Fruit fly (Drosophila melanogaster) whole organism, embryonic: ENCODE measurements around the gene Mtpalpha.

Experiments used
- B-H2 ChIP-seq: fragments of 200-800 bp; sonication (Bioruptor generic); optimal IDR thresholded peaks from 2 replicates; lab custom pipeline; 2018; ENCODE audit warnings: missing biosample characterization, mild to moderate bottlenecking, missing genetic modification characterization
- Bteb2 ChIP-seq: fragments of 200-800 bp; sonication (Bioruptor generic); optimal IDR thresholded peaks from 2 replicates; lab custom pipeline; 2016; ENCODE audit warnings: missing biosample characterization, missing genetic modification characterization
- CG11504 ChIP-seq: fragments of 200-800 bp; sonication (Bioruptor generic); optimal IDR thresholded peaks from 3 replicates; lab custom pipeline; 2019; ENCODE audit warnings: missing biosample characterization, mild to moderate bottlenecking, missing genetic modification characterization, moderate library complexity
- CG11723 ChIP-seq: fragments of 200-800 bp; sonication (Bioruptor generic); optimal IDR thresholded peaks from 2 replicates; lab custom pipeline; 2017; ENCODE audit warnings: missing biosample characterization, mild to moderate bottlenecking, missing genetic modification characterization
- CG14965 ChIP-seq: fragments of 200-800 bp; sonication (Bioruptor generic); optimal IDR thresholded peaks from 2 replicates; lab custom pipeline; 2016; ENCODE audit warnings: missing biosample characterization, missing genetic modification characterization, borderline replicate concordance
- CG15479 ChIP-seq: fragments of 200-800 bp; sonication (Bioruptor generic); optimal IDR thresholded peaks from 3 replicates; lab custom pipeline; 2019; ENCODE audit warnings: missing biosample characterization, mild to moderate bottlenecking, missing genetic modification characterization, moderate library complexity
- CG15696 ChIP-seq: fragments of 200-800 bp; sonication (Bioruptor generic); optimal IDR thresholded peaks from 2 replicates; lab custom pipeline; 2019; ENCODE audit warnings: missing biosample characterization, mild to moderate bottlenecking, missing genetic modification characterization, moderate library complexity
- CG17328 ChIP-seq: fragments of 200-800 bp; sonication (Bioruptor generic); IDR thresholded peaks from 2 replicates; pipeline ENCODE4 v1.3.6; 2022; ENCODE audit warnings: missing biosample characterization, missing genetic modification characterization
- CG32767 ChIP-seq: fragments of 200-800 bp; sonication (Bioruptor generic); IDR thresholded peaks from 2 replicates; pipeline ENCODE4 v1.3.6; 2022; ENCODE audit warnings: missing biosample characterization, missing genetic modification characterization
- CG6254 ChIP-seq: fragments of 200-800 bp; sonication (Bioruptor generic); optimal IDR thresholded peaks from 3 replicates; lab custom pipeline; 2017; ENCODE audit warnings: mild to moderate bottlenecking, missing biosample characterization, missing genetic modification reagents, missing genetic modification characterization
- CG6813 ChIP-seq: fragments of 200-800 bp; sonication (Bioruptor generic); optimal IDR thresholded peaks from 2 replicates; lab custom pipeline; 2017; ENCODE audit warnings: missing biosample characterization, missing genetic modification characterization, mild to moderate bottlenecking, moderate library complexity, missing genetic modification reagents
- CG7745 ChIP-seq: fragments of 200-800 bp; sonication (Bioruptor generic); optimal IDR thresholded peaks from 2 replicates; lab custom pipeline; 2018; ENCODE audit warnings: missing biosample characterization, mild to moderate bottlenecking, missing genetic modification characterization, moderate library complexity
- CG7839 ChIP-seq: fragments of 200-800 bp; sonication (Bioruptor generic); optimal IDR thresholded peaks from 3 replicates; lab custom pipeline; 2018; ENCODE audit warnings: missing biosample characterization, mild to moderate bottlenecking, missing genetic modification characterization, moderate library complexity
- CG7987 ChIP-seq: fragments of 200-800 bp; sonication (Bioruptor generic); optimal IDR thresholded peaks from 2 replicates; lab custom pipeline; 2018; ENCODE audit warnings: missing biosample characterization, mild to moderate bottlenecking, missing genetic modification characterization, moderate library complexity
- CG8281 ChIP-seq: fragments of 200-800 bp; sonication (Bioruptor generic); optimal IDR thresholded peaks from 2 replicates; lab custom pipeline; 2018; ENCODE audit warnings: missing biosample characterization, mild to moderate bottlenecking, missing genetic modification characterization, moderate library complexity
- CG8359 ChIP-seq: fragments of 200-800 bp; sonication (Bioruptor generic); optimal IDR thresholded peaks from 2 replicates; lab custom pipeline; 2017; ENCODE audit warnings: missing biosample characterization, mild to moderate bottlenecking, missing genetic modification characterization, borderline replicate concordance
- Doc3 ChIP-seq: fragments of 200-800 bp; sonication (Bioruptor generic); IDR thresholded peaks from 3 replicates; pipeline ENCODE4 v1.3.6; 2022; ENCODE audit warnings: missing biosample characterization, missing genetic modification characterization; ENCODE audit not compliant: partially characterized antibody
- Elba2 ChIP-seq: fragments of 200-800 bp; sonication (Bioruptor generic); optimal IDR thresholded peaks from 3 replicates; lab custom pipeline; 2016; ENCODE audit warnings: missing biosample characterization, missing genetic modification characterization
- HmgD ChIP-seq: fragments of 200-800 bp; sonication (Bioruptor generic); optimal IDR thresholded peaks from 3 replicates; lab custom pipeline; 2016; ENCODE audit warnings: missing biosample characterization, missing genetic modification characterization
- Hr3 ChIP-seq: fragments of 200-800 bp; sonication (Bioruptor generic); optimal IDR thresholded peaks from 3 replicates; lab custom pipeline; 2016; ENCODE audit warnings: missing biosample characterization, missing genetic modification characterization
- Kr ChIP-seq: fragments of 200-800 bp; sonication (Bioruptor generic); optimal IDR thresholded peaks from 2 replicates; lab custom pipeline; 2017; ENCODE audit warnings: missing biosample characterization, mild to moderate bottlenecking, missing genetic modification characterization
- MBD-R2 ChIP-seq: fragments of 200-800 bp; sonication (Bioruptor generic); IDR thresholded peaks from 2 replicates; pipeline ENCODE4 v1.3.6; 2022; ENCODE audit warnings: missing biosample characterization, missing genetic modification characterization
- Meics ChIP-seq: fragments of 200-800 bp; sonication (Bioruptor generic); optimal IDR thresholded peaks from 2 replicates; lab custom pipeline; 2017; ENCODE audit warnings: missing biosample characterization, mild to moderate bottlenecking, missing genetic modification characterization
- NK7.1 ChIP-seq: fragments of 200-800 bp; sonication (Bioruptor generic); optimal IDR thresholded peaks from 3 replicates; lab custom pipeline; 2016; ENCODE audit warnings: missing biosample characterization, missing genetic modification characterization
- Sox102F ChIP-seq: fragments of 200-800 bp; sonication (Bioruptor generic); optimal IDR thresholded peaks from 2 replicates; lab custom pipeline; 2018; ENCODE audit warnings: missing biosample characterization, mild to moderate bottlenecking, missing genetic modification characterization, moderate library complexity
- Ssrp ChIP-seq: fragments of 200-800 bp; sonication (Bioruptor generic); optimal IDR thresholded peaks from 2 replicates; lab custom pipeline; 2018; ENCODE audit warnings: missing biosample characterization, mild to moderate bottlenecking, missing genetic modification characterization, moderate library complexity
- Vsx1 ChIP-seq: fragments of 200-800 bp; sonication (Bioruptor generic); optimal IDR thresholded peaks from 2 replicates; lab custom pipeline; 2017; ENCODE audit warnings: missing biosample characterization, mild to moderate bottlenecking, missing genetic modification characterization, missing genetic modification reagents
- bab2 ChIP-seq: fragments of 200-800 bp; sonication (Bioruptor generic); optimal IDR thresholded peaks from 2 replicates; lab custom pipeline; 2016; ENCODE audit warnings: missing biosample characterization, missing genetic modification characterization
- bowl ChIP-seq: fragments of 200-800 bp; sonication (Bioruptor generic); IDR thresholded peaks from 2 replicates; pipeline ENCODE4 v1.3.6; 2022; ENCODE audit warnings: missing biosample characterization, missing genetic modification characterization
- cad ChIP-seq: fragments of >200 bp; optimal IDR thresholded peaks from 2 replicates; lab custom pipeline; 2017; ENCODE audit warnings: missing biosample characterization, missing genetic modification characterization
- chif ChIP-seq, 2 experiments: fragments of 200-800 bp; sonication (Bioruptor generic); optimal IDR thresholded peaks; 3 replicates each; lab custom pipeline; 2016; ENCODE audit warnings: missing biosample characterization in 2 of 2, missing genetic modification characterization in 2 of 2
- croc ChIP-seq: fragments of 200-800 bp; sonication (Bioruptor generic); conservative IDR thresholded peaks from 3 replicates; pipeline ENCODE4 v1.3.6; 2022; ENCODE audit warnings: missing biosample characterization, missing genetic modification characterization
- crol ChIP-seq: fragments of 200-800 bp; sonication (Bioruptor generic); IDR thresholded peaks from 2 replicates; pipeline ENCODE4 v1.3.6; 2022; ENCODE audit warnings: missing biosample characterization, missing genetic modification characterization
- ems ChIP-seq: fragments of 200-800 bp; sonication (Bioruptor generic); optimal IDR thresholded peaks from 3 replicates; lab custom pipeline; 2016; ENCODE audit warnings: missing biosample characterization, missing genetic modification characterization
- ftz-f1 ChIP-seq: fragments of 200-800 bp; sonication (Bioruptor generic); optimal IDR thresholded peaks from 2 replicates; lab custom pipeline; 2016; ENCODE audit warnings: missing biosample characterization, missing genetic modification characterization
- hb ChIP-seq: fragments of 200-800 bp; sonication (Bioruptor generic); IDR thresholded peaks from 3 replicates; pipeline ENCODE4 v1.3.6; 2022; ENCODE audit warnings: missing biosample characterization, missing genetic modification characterization; ENCODE audit not compliant: partially characterized antibody
- jumu ChIP-seq: fragments of 200-800 bp; sonication (Bioruptor generic); optimal IDR thresholded peaks from 3 replicates; lab custom pipeline; 2016; ENCODE audit warnings: missing biosample characterization, missing genetic modification characterization
- kay ChIP-seq: fragments of 200-800 bp; sonication (Bioruptor generic); optimal IDR thresholded peaks from 2 replicates; lab custom pipeline; 2016; ENCODE audit warnings: missing biosample characterization, missing genetic modification characterization
- mld ChIP-seq: fragments of 200-800 bp; sonication (Bioruptor generic); IDR thresholded peaks from 3 replicates; pipeline ENCODE4 v1.3.6; 2022; ENCODE audit warnings: missing biosample characterization, missing genetic modification characterization; ENCODE audit not compliant: partially characterized antibody
- nerfin-1 ChIP-seq: fragments of 200-800 bp; sonication (Bioruptor generic); optimal IDR thresholded peaks from 3 replicates; lab custom pipeline; 2019; ENCODE audit warnings: missing biosample characterization, mild to moderate bottlenecking, missing genetic modification characterization, moderate library complexity
- nom ChIP-seq: fragments of 200-800 bp; sonication (Bioruptor generic); optimal IDR thresholded peaks from 2 replicates; lab custom pipeline; 2017; ENCODE audit warnings: missing biosample characterization, missing genetic modification characterization, mild to moderate bottlenecking, moderate library complexity, missing genetic modification reagents
- onecut ChIP-seq: fragments of 200-800 bp; sonication (Bioruptor generic); IDR thresholded peaks from 2 replicates; pipeline ENCODE4 v1.3.6; 2022; ENCODE audit warnings: missing biosample characterization, missing genetic modification characterization
- slbo ChIP-seq: fragments of 200-800 bp; sonication (Bioruptor generic); IDR thresholded peaks from 2 replicates; pipeline ENCODE4 v1.3.6; 2022; ENCODE audit warnings: missing biosample characterization, missing genetic modification characterization
- so ChIP-seq: fragments of 200-800 bp; sonication (Bioruptor generic); IDR thresholded peaks from 3 replicates; pipeline ENCODE4 v1.3.6; 2022; ENCODE audit warnings: missing biosample characterization, missing genetic modification characterization
- wek ChIP-seq: fragments of 200-800 bp; sonication (Bioruptor generic); optimal IDR thresholded peaks from 3 replicates; lab custom pipeline; 2018; ENCODE audit warnings: missing biosample characterization, mild to moderate bottlenecking, missing genetic modification characterization, moderate library complexity
- zen ChIP-seq: fragments of 200-800 bp; sonication (Bioruptor generic); optimal IDR thresholded peaks from 3 replicates; lab custom pipeline; 2018; ENCODE audit warnings: missing biosample characterization, mild to moderate bottlenecking, missing genetic modification characterization, moderate library complexity

Mtpalpha gene

DNA sequence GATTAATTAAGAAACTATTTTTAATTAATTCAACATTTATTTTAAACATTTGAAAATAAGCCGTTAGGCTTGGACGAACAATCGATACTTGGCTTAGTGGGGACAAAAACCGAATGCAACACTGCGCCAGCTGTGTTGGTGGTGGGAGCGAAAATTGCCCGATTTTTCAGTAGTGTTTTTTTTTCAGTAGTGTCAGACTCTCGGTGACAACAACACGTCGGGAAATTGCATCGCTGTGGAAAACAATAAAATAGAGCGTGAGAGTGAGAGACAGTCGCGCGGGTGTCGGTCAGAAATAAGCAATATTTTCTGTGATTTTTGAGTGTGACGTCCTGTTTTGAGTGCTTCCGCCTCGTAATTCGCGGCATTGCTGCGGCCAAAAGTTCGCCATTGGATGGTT is 40.1 kb upstream of the Mtpalpha start (continued):
- no peak for TF ChIP-seq CG32767 (GFP tag; lab: Robert Waterston, UW)
- peak; percentile 39 for TF ChIP-seq wek
- no peak for TF ChIP-seq cad
- TF ChIP-seq Sox102F (GFP tag; lab: Kevin White, UChicago) = no peak
- TF ChIP-seq onecut = peak; percentile 89
- TF ChIP-seq Bteb2 (GFP tag; lab: Kevin White, UChicago) = peak; percentile 24
- TF ChIP-seq ftz-f1 (GFP tag; lab: Kevin White, UChicago) = peak; percentile 46
- no peak for TF ChIP-seq CG7839 (tag; lab: Kevin White, UChicago)
- 0 out of 2 replicates have a peak, but pooled peaks have one; percentile 13 for TF ChIP-seq bowl (GFP tag; lab: Robert Waterston, UW)
- peak in 1 of 2 experiments; percentile 68 for TF ChIP-seq chif (GFP tag; optimal IDR thresholded peaks at IDR 0.05; lab: Kevin White, UChicago)
- TF ChIP-seq CG17328 (GFP tag; lab: Robert Waterston, UW) = peak; percentile 60
- TF ChIP-seq kay (GFP tag; lab: Kevin White, UChicago) = no peak
- TF ChIP-seq CG15479 = no peak
- peak; percentile 58 for TF ChIP-seq Doc3 (GFP tag; lab: Robert Waterston, UW)
- peak; percentile 68 for TF ChIP-seq B-H2 (GFP tag; lab: Kevin White, UChicago)
- no peak for TF ChIP-seq CG15696 (tag; lab: Kevin White, UChicago)
- no peak for TF ChIP-seq CG8281 (tag; lab: Kevin White, UChicago)
- peak; percentile 38 for TF ChIP-seq jumu (GFP tag; lab: Kevin White, UChicago)
- TF ChIP-seq HmgD = peak; percentile 75
- TF ChIP-seq bab2 = no peak
- TF ChIP-seq ems = peak; percentile 25
- TF ChIP-seq CG11723 = no peak
- 0 out of 3 replicates have a peak, but pooled peaks have one; percentile 23 for TF ChIP-seq so (GFP tag; lab: Robert Waterston, UW)
- no peak for TF ChIP-seq CG6813 (GFP tag; lab: Kevin White, UChicago)
- TF ChIP-seq Elba2 = no peak
- TF ChIP-seq CG11504 (tag; lab: Kevin White, UChicago) = peak; percentile 61
- TF ChIP-seq NK7.1 = no peak
- TF ChIP-seq Hr3 (GFP tag; lab: Kevin White, UChicago) = peak; percentile 49
- peak; percentile 6 for TF ChIP-seq zen (tag; lab: Kevin White, UChicago)
- TF ChIP-seq CG14965 (GFP tag; lab: Kevin White, UChicago) = no peak
- TF ChIP-seq CG7745 (tag; lab: Kevin White, UChicago) = peak; percentile 47
- TF ChIP-seq Ssrp = no peak
- peak; percentile 59 for TF ChIP-seq CG7987 (GFP tag; lab: Kevin White, UChicago)
- TF ChIP-seq CG8359 (GFP tag; lab: Kevin White, UChicago) = no peak
- TF ChIP-seq CG6254 (GFP tag; lab: Kevin White, UChicago) = no peak
- peak; percentile 29 for TF ChIP-seq Vsx1 (GFP tag; lab: Kevin White, UChicago)
- TF ChIP-seq MBD-R2 (GFP tag; lab: Robert Waterston, UW) = peak; percentile 74
- TF ChIP-seq mld (GFP tag; lab: Robert Waterston, UW) = no peak
- no peak for TF ChIP-seq Kr
- TF ChIP-seq hb (GFP tag; lab: Robert Waterston, UW) = peak; percentile 60; the same call in 1 of the 3 replicates
- TF ChIP-seq croc (GFP tag; lab: Robert Waterston, UW) = no peak
- TF ChIP-seq crol (GFP tag; lab: Robert Waterston, UW) = peak; percentile 16; the same call in 1 of the 2 replicates
- TF ChIP-seq Meics = no peak
- no peak for TF ChIP-seq nerfin-1 (tag; lab: Kevin White, UChicago)
- peak; percentile 49 for TF ChIP-seq nom (GFP tag; lab: Kevin White, UChicago)
- TF ChIP-seq slbo = peak; percentile 71
